Fruit fly (Drosophila melanogaster) whole organism, embryonic: Measurements from ENCODE around the gene DCP2.

Experiments
- BtbVII ChIP-seq: fragments of 200-800 bp; sonication (Bioruptor generic); optimal IDR thresholded peaks from 3 replicates; lab custom pipeline; 2017; ENCODE audit warnings: missing biosample characterization, mild to moderate bottlenecking, missing genetic modification characterization
- CG10543 ChIP-seq: fragments of 200-800 bp; sonication (Bioruptor generic); optimal IDR thresholded peaks from 3 replicates; lab custom pipeline; 2017; ENCODE audit warnings: missing biosample characterization, mild to moderate bottlenecking, missing genetic modification characterization, moderate library complexity
- CG10565 ChIP-seq: fragments of 200-800 bp; sonication (Bioruptor generic); optimal IDR thresholded peaks from 3 replicates; lab custom pipeline; 2016; ENCODE audit warnings: missing biosample characterization, mild to moderate bottlenecking, missing genetic modification characterization
- CG11696 ChIP-seq: fragments of 200-800 bp; sonication (Bioruptor generic); IDR thresholded peaks from 2 replicates; pipeline ENCODE4 v1.3.6; 2022; ENCODE audit warnings: missing biosample characterization, missing genetic modification characterization
- CG1233 ChIP-seq: fragments of 200-800 bp; sonication (Bioruptor generic); optimal IDR thresholded peaks from 4 replicates; lab custom pipeline; 2018; ENCODE audit warnings: missing biosample characterization, mild to moderate bottlenecking, missing genetic modification characterization
- CG12659 ChIP-seq: fragments of 200-800 bp; sonication (Bioruptor generic); optimal IDR thresholded peaks from 3 replicates; lab custom pipeline; 2017; ENCODE audit warnings: mild to moderate bottlenecking, missing biosample characterization, missing genetic modification reagents, missing genetic modification characterization
- CG12744 ChIP-seq: fragments of 200-800 bp; sonication (Bioruptor generic); optimal IDR thresholded peaks from 2 replicates; lab custom pipeline; 2016; ENCODE audit warnings: missing biosample characterization, missing genetic modification characterization
- CG13123 ChIP-seq: fragments of 200-800 bp; sonication (Bioruptor generic); optimal IDR thresholded peaks from 2 replicates; lab custom pipeline; 2016; ENCODE audit warnings: missing biosample characterization, missing genetic modification characterization
- CG14014 ChIP-seq: fragments of 200-800 bp; sonication (Bioruptor generic); IDR thresholded peaks from 2 replicates; pipeline ENCODE4 v1.3.6; 2022; ENCODE audit warnings: missing biosample characterization, missing genetic modification characterization
- CG14050 ChIP-seq: fragments of 200-800 bp; sonication (Bioruptor generic); IDR thresholded peaks from 3 replicates; pipeline ENCODE4 v1.3.6; 2022; ENCODE audit warnings: missing biosample characterization, missing genetic modification characterization
- CG1603 ChIP-seq: fragments of 200-800 bp; sonication (Bioruptor generic); optimal IDR thresholded peaks from 2 replicates; lab custom pipeline; 2019; ENCODE audit warnings: missing biosample characterization, mild to moderate bottlenecking, missing genetic modification characterization, moderate library complexity
- CG2199 ChIP-seq: fragments of 200-800 bp; sonication (Bioruptor generic); IDR thresholded peaks from 3 replicates; pipeline ENCODE4 v1.3.6; 2022; ENCODE audit warnings: missing biosample characterization, missing genetic modification characterization
- CG2889 ChIP-seq: fragments of 200-800 bp; sonication (Bioruptor generic); IDR thresholded peaks from 3 replicates; pipeline ENCODE4 v1.3.6; 2022; ENCODE audit warnings: missing biosample characterization, missing genetic modification characterization
- CG3281 ChIP-seq: fragments of 200-800 bp; sonication (Bioruptor generic); optimal IDR thresholded peaks from 3 replicates; lab custom pipeline; 2017; ENCODE audit warnings: missing biosample characterization, mild to moderate bottlenecking, missing genetic modification characterization
- CG3838 ChIP-seq: fragments of 200-800 bp; sonication (Bioruptor generic); optimal IDR thresholded peaks from 3 replicates; lab custom pipeline; 2016; ENCODE audit warnings: missing biosample characterization, missing genetic modification characterization
- CG7963 ChIP-seq: fragments of 200-800 bp; sonication (Bioruptor generic); IDR thresholded peaks from 3 replicates; pipeline ENCODE4 v1.3.6; 2022; ENCODE audit warnings: missing biosample characterization, missing genetic modification characterization; ENCODE audit not compliant: partially characterized antibody
- CG8944 ChIP-seq: fragments of 200-800 bp; sonication (Bioruptor generic); optimal IDR thresholded peaks from 3 replicates; lab custom pipeline; 2016; ENCODE audit warnings: missing biosample characterization, missing genetic modification characterization
- CTCF ChIP-seq: fragments of 200-800 bp; sonication (Bioruptor generic); optimal IDR thresholded peaks from 2 replicates; lab custom pipeline; 2017; ENCODE audit warnings: missing biosample characterization, mild to moderate bottlenecking, missing genetic modification characterization, moderate library complexity
- Ets65A ChIP-seq: fragments of 200-800 bp; sonication (Bioruptor generic); peaks from one replicate; lab custom pipeline; 2016; ENCODE audit warnings: missing biosample characterization, missing genetic modification characterization
- MBD-R2 ChIP-seq: fragments of 200-800 bp; sonication (Bioruptor generic); IDR thresholded peaks from 2 replicates; pipeline ENCODE4 v1.3.6; 2022; ENCODE audit warnings: missing biosample characterization, missing genetic modification characterization
- MESR4 ChIP-seq: fragments of 200-800 bp; sonication (Bioruptor generic); optimal IDR thresholded peaks from 2 replicates; lab custom pipeline; 2018; ENCODE audit warnings: missing biosample characterization, mild to moderate bottlenecking, missing genetic modification characterization, moderate library complexity
- Med ChIP-seq: fragments of 200-800 bp; sonication (Bioruptor generic); peaks from one replicate; lab custom pipeline; 2016; ENCODE audit warnings: missing biosample characterization, missing genetic modification characterization, mild to moderate bottlenecking, inconsistent platforms, moderate library complexity
- NC2β ChIP-seq: fragments of 200-800 bp; sonication (Bioruptor generic); optimal IDR thresholded peaks from 2 replicates; lab custom pipeline; 2016; ENCODE audit warnings: missing biosample characterization, missing genetic modification characterization
- Ptx1 ChIP-seq: fragments of 200-800 bp; sonication (Bioruptor generic); IDR thresholded peaks from 2 replicates; pipeline ENCODE4 v1.3.6; 2022; ENCODE audit warnings: missing biosample characterization, missing genetic modification characterization
- Spps ChIP-seq: fragments of 200-800 bp; sonication (Bioruptor generic); optimal IDR thresholded peaks from 2 replicates; lab custom pipeline; 2018; ENCODE audit warnings: missing biosample characterization, mild to moderate bottlenecking, missing genetic modification characterization
- Ssrp ChIP-seq: fragments of 200-800 bp; sonication (Bioruptor generic); optimal IDR thresholded peaks from 2 replicates; lab custom pipeline; 2018; ENCODE audit warnings: missing biosample characterization, mild to moderate bottlenecking, missing genetic modification characterization, moderate library complexity
- TFAM ChIP-seq: fragments of 200-800 bp; sonication (Bioruptor generic); optimal IDR thresholded peaks from 2 replicates; lab custom pipeline; 2017; ENCODE audit warnings: missing biosample characterization, missing genetic modification characterization, inconsistent platforms
- Trl ChIP-seq, 3 experiments: fragments of >200 bp in 2 of 3; fragments of 200-800 bp in 1 of 3; sonication (Bioruptor generic) in 1 of 3; optimal IDR thresholded peaks; 2 replicates in 1 of 3; 3 replicates in 2 of 3; lab custom pipeline; 2016 to 2017; ENCODE audit warnings: missing biosample characterization in 1 of 3, missing genetic modification characterization in 1 of 3
- ash1 ChIP-seq: fragments of 200-800 bp; sonication (Bioruptor generic); optimal IDR thresholded peaks from 2 replicates; lab custom pipeline; 2018; ENCODE audit warnings: missing biosample characterization, mild to moderate bottlenecking, missing genetic modification characterization
- cwo ChIP-seq: fragments of 200-800 bp; sonication (Bioruptor generic); optimal IDR thresholded peaks from 3 replicates; lab custom pipeline; 2017; ENCODE audit warnings: missing biosample characterization, missing genetic modification characterization, mild to moderate bottlenecking, moderate library complexity, missing genetic modification reagents
- dm ChIP-seq: fragments of 200-800 bp; sonication (Bioruptor generic); optimal IDR thresholded peaks from 3 replicates; lab custom pipeline; 2016; ENCODE audit warnings: missing biosample characterization, missing genetic modification characterization
- fd102C ChIP-seq: fragments of 200-800 bp; sonication (Bioruptor generic); optimal IDR thresholded peaks from 2 replicates; lab custom pipeline; 2018; ENCODE audit warnings: missing biosample characterization, mild to moderate bottlenecking, missing genetic modification characterization, moderate library complexity
- fru ChIP-seq: fragments of >200 bp; optimal IDR thresholded peaks from 2 replicates; lab custom pipeline; 2017
- gfzf ChIP-seq: fragments of 200-800 bp; sonication (Bioruptor generic); optimal IDR thresholded peaks from 2 replicates; lab custom pipeline; 2016; ENCODE audit warnings: missing biosample characterization, mild to moderate bottlenecking, missing genetic modification characterization, moderate library complexity
- grau ChIP-seq: fragments of 200-800 bp; optimal IDR thresholded peaks from 3 replicates; lab custom pipeline; 2019; ENCODE audit warnings: missing biosample characterization, mild to moderate bottlenecking, missing genetic modification characterization, moderate library complexity
- gsb-n ChIP-seq: fragments of 200-800 bp; sonication (Bioruptor generic); optimal IDR thresholded peaks from 3 replicates; lab custom pipeline; 2018; ENCODE audit warnings: missing biosample characterization, mild to moderate bottlenecking, missing genetic modification characterization
- hth ChIP-seq: fragments of >200 bp; optimal IDR thresholded peaks from 2 replicates; lab custom pipeline; 2017; ENCODE audit warnings: inconsistent platforms
- ind ChIP-seq: fragments of 200-800 bp; sonication (Bioruptor generic); optimal IDR thresholded peaks from 3 replicates; lab custom pipeline; 2016; ENCODE audit warnings: missing biosample characterization, missing genetic modification characterization
- ken ChIP-seq: fragments of 200-800 bp; sonication (Bioruptor generic); IDR thresholded peaks from 3 replicates; pipeline ENCODE4 v1.3.6; 2022; ENCODE audit warnings: missing biosample characterization, missing genetic modification characterization
- lmd ChIP-seq: fragments of 200-800 bp; sonication (Bioruptor generic); IDR thresholded peaks from 2 replicates; pipeline ENCODE4 v1.3.6; 2022; ENCODE audit warnings: missing biosample characterization, missing genetic modification characterization
- maf-S ChIP-seq: fragments of 200-800 bp; sonication (Bioruptor generic); optimal IDR thresholded peaks from 2 replicates; lab custom pipeline; 2016; ENCODE audit warnings: missing biosample characterization, missing genetic modification characterization
- nerfin-2 ChIP-seq: fragments of 200-800 bp; sonication (Bioruptor generic); IDR thresholded peaks from 2 replicates; pipeline ENCODE4 v1.3.6; 2022; ENCODE audit warnings: missing biosample characterization, missing genetic modification characterization; ENCODE audit not compliant: partially characterized antibody
- onecut ChIP-seq: fragments of 200-800 bp; sonication (Bioruptor generic); IDR thresholded peaks from 2 replicates; pipeline ENCODE4 v1.3.6; 2022; ENCODE audit warnings: missing biosample characterization, missing genetic modification characterization
- pho ChIP-seq: fragments of 200-800 bp; sonication (Bioruptor generic); optimal IDR thresholded peaks from 2 replicates; lab custom pipeline; 2016; ENCODE audit warnings: missing biosample characterization, missing genetic modification characterization
- prd ChIP-seq, 3 experiments: fragments of >200 bp in 2 of 3; fragments of 200-800 bp in 1 of 3; sonication (Bioruptor generic) in 1 of 3; optimal IDR thresholded peaks in 2 of 3; IDR thresholded peaks in 1 of 3; 2 replicates in 2 of 3; 3 replicates in 1 of 3; pipeline versions ENCODE4 v1.3.6 to Lab custom; 2017 to 2022; ENCODE audit warnings: missing biosample characterization in 1 of 3, missing genetic modification characterization in 1 of 3
- run ChIP-seq: fragments of 200-800 bp; sonication (Bioruptor generic); optimal IDR thresholded peaks from 3 replicates; lab custom pipeline; 2018; ENCODE audit warnings: missing biosample characterization, mild to moderate bottlenecking, missing genetic modification characterization
- sr ChIP-seq: fragments of 200-800 bp; sonication (Bioruptor generic); IDR thresholded peaks from 3 replicates; pipeline ENCODE4 v1.3.6; 2022; ENCODE audit warnings: missing biosample characterization, missing genetic modification characterization
- stwl ChIP-seq: fragments of 200-800 bp; sonication (Bioruptor generic); optimal IDR thresholded peaks from 3 replicates; lab custom pipeline; 2018; ENCODE audit warnings: missing biosample characterization, mild to moderate bottlenecking, missing genetic modification characterization, moderate library complexity
- sug ChIP-seq: fragments of 200-800 bp; optimal IDR thresholded peaks from 2 replicates; lab custom pipeline; 2019; ENCODE audit warnings: missing biosample characterization, mild to moderate bottlenecking, missing genetic modification characterization, moderate library complexity
- z ChIP-seq: fragments of 200-800 bp; sonication (Bioruptor generic); IDR thresholded peaks from 3 replicates; pipeline ENCODE4 v1.3.6; 2022; ENCODE audit warnings: missing biosample characterization, missing genetic modification characterization
- zfh2 ChIP-seq: fragments of 200-800 bp; sonication (Bioruptor generic); optimal IDR thresholded peaks from 2 replicates; lab custom pipeline; 2016; ENCODE audit warnings: missing biosample characterization, missing genetic modification characterization

DCP2 gene

dm6 chr3L:15837209-15837608 lies 11.0 kb upstream of the DCP2 start, which contains the start of gene CG15715 (continued):
- no peak for TF ChIP-seq Ssrp (tag; lab: Kevin White, UChicago)
- no peak for TF ChIP-seq z
- no peak for TF ChIP-seq Ptx1 (GFP tag; lab: Robert Waterston, UW)
- TF ChIP-seq hth (lab: Kevin White, UChicago): no peak
- TF ChIP-seq CG12744 (GFP tag; lab: Kevin White, UChicago): no peak
- TF ChIP-seq CG3281 (GFP tag; lab: Kevin White, UChicago): no peak
- TF ChIP-seq CG12659 (GFP tag; lab: Kevin White, UChicago): peak; percentile 66
- no peak for TF ChIP-seq ash1 (GFP tag; lab: Kevin White, UChicago)
- no peak for TF ChIP-seq fru (lab: Kevin White, UChicago)
- TF ChIP-seq CG3838 (GFP tag; lab: Kevin White, UChicago): no peak
- no peak for TF ChIP-seq gsb-n (tag; lab: Kevin White, UChicago)
- TF ChIP-seq pho (GFP tag; lab: Kevin White, UChicago): peak; percentile 9
- TF ChIP-seq CG7963: no peak
- TF ChIP-seq CG10565 (GFP tag; lab: Kevin White, UChicago): no peak
- peak; percentile 83 for TF ChIP-seq CG1603
- no peak for TF ChIP-seq lmd (GFP tag; lab: Robert Waterston, UW)
- TF ChIP-seq sr (GFP tag; lab: Robert Waterston, UW): no peak
- TF ChIP-seq CG14014 (GFP tag; lab: Robert Waterston, UW): no peak
- no peak for TF ChIP-seq ken (GFP tag; lab: Robert Waterston, UW)
- TF ChIP-seq fd102C (GFP tag; lab: Kevin White, UChicago): no peak
- peak; percentile 47 for TF ChIP-seq CTCF
- no peak for TF ChIP-seq TFAM (GFP tag; lab: Kevin White, UChicago)
- no peak for TF ChIP-seq CG2199 (GFP tag; lab: Robert Waterston, UW)
- TF ChIP-seq grau (tag; lab: Kevin White, UChicago): peak; percentile 32
- no peak for TF ChIP-seq Trl (optimal IDR thresholded peaks at IDR 0.05; lab: Kevin White, UChicago)
- no peak for TF ChIP-seq Trl (GFP tag; optimal IDR thresholded peaks at IDR 0.05; lab: Kevin White, UChicago)
- TF ChIP-seq CG1233 (GFP tag; lab: Kevin White, UChicago): no peak
- no peak for TF ChIP-seq BtbVII
- TF ChIP-seq gfzf (GFP tag; lab: Kevin White, UChicago): peak; percentile 95
- no peak for TF ChIP-seq onecut (GFP tag; lab: Robert Waterston, UW)
- peak; percentile 94 for TF ChIP-seq stwl (tag; lab: Kevin White, UChicago)
- TF ChIP-seq run (tag; lab: Kevin White, UChicago): no peak
- TF ChIP-seq CG8944 (GFP tag; lab: Kevin White, UChicago): no peak
- TF ChIP-seq zfh2 (GFP tag; lab: Kevin White, UChicago): no peak
- no peak for TF ChIP-seq CG10543
- no peak for TF ChIP-seq Spps (tag; lab: Kevin White, UChicago)
- TF ChIP-seq NC2β (GFP tag; lab: Kevin White, UChicago): no peak
- peak; percentile 86 for TF ChIP-seq Ets65A
- no peak for TF ChIP-seq CG14050 (GFP tag; lab: Robert Waterston, UW)
- no peak for TF ChIP-seq maf-S (GFP tag; lab: Kevin White, UChicago)
- TF ChIP-seq prd (optimal IDR thresholded peaks at IDR 0.05; lab: Kevin White, UChicago): no peak
- TF ChIP-seq prd (GFP tag; IDR thresholded peaks at IDR 0.05; lab: Robert Waterston, UW): no peak
- no peak for TF ChIP-seq CG2889 (GFP tag; lab: Robert Waterston, UW)

DNA sequence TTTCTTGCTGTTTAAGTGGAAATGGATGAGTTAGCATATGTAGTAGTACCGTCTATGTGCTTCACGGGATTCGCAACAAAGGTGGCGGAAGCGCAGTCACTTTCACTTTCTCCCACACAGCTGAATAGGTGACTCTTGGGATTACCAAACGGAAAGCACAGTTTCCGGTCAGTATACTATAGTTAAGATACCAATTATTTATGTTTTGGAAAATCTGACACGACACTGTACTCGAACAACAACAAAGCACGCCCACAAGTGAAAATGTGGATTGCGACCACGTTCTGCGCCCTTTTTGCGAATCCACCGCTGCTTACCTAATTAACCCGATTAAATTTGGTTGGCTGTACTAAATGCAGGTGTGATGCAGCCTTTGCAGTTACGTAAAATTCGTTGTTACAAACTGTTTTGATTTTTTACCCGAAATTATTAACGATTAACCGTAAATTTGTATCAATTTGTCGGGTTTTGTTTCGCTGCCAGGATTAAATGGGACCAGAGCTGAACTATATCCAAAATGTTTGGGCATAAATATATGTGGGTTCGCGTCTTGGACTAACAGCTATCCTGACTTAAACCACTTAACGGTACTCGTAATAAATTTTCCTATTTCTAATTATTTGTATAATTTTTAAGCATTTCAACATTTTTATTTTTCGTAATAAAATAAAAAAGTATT lies 8.8 kb upstream of the DCP2 start, which contains the start of gene CG18081:
Gene CG18081 (minus strand): TSS at position 512 of the 679 bp plus-strand sequence.
- TF ChIP-seq dm: peak; percentile 15
- no peak for TF ChIP-seq CG3281 (GFP tag; lab: Kevin White, UChicago)
- TF ChIP-seq CG2199 (GFP tag; lab: Robert Waterston, UW): no peak
- TF ChIP-seq MBD-R2 (GFP tag; lab: Robert Waterston, UW): peak; percentile 42
- no peak for TF ChIP-seq CG13123
- TF ChIP-seq sug (tag; lab: Kevin White, UChicago): peak; percentile 12
- TF ChIP-seq CG11696: no peak
- TF ChIP-seq stwl (tag; lab: Kevin White, UChicago): peak; percentile 89
- TF ChIP-seq ind: no peak
- TF ChIP-seq nerfin-2 (GFP tag; lab: Robert Waterston, UW): no peak
- peak; percentile 42 for TF ChIP-seq CG12659 (GFP tag; lab: Kevin White, UChicago)
- TF ChIP-seq cwo (GFP tag; lab: Kevin White, UChicago): no peak
- TF ChIP-seq CG10565 (GFP tag; lab: Kevin White, UChicago): no peak
- peak; percentile 82 for TF ChIP-seq MESR4 (GFP tag; lab: Kevin White, UChicago)
- peak; percentile 68 for TF ChIP-seq Med (GFP tag; lab: Kevin White, UChicago)
